Fruit fly (Drosophila melanogaster) ovary, adult (tissue): ENCODE data around the gene axo.

Experiments used
- CG17801 ChIP-seq: fragments of 200-800 bp; optimal IDR thresholded peaks from 2 replicates; lab custom pipeline; 2019; ENCODE audit warnings: missing biosample characterization, mild to moderate bottlenecking, missing genetic modification characterization, moderate library complexity; ENCODE audit not compliant: partially characterized antibody

Gene axo

dm6 chr3L:4590051-4590450 lies 97.1 kb downstream of the axo start:
- TF ChIP-seq CG17801 (GFP tag; lab: Kevin White, UChicago): no peak
